Fruit fly (Drosophila melanogaster) S2 (cell line): Measurements from ENCODE around the gene CG31191.

Experiments
- CG8478 ChIP-seq: fragments of >200 bp; optimal IDR thresholded peaks from 2 replicates; lab custom pipeline; 2018
- CTCF ChIP-seq, 2 experiments: fragments of >200 bp; optimal IDR thresholded peaks; 2 replicates each; lab custom pipeline; 2018

- TF ChIP-seq CTCF (optimal IDR thresholded peaks at IDR 0.05; lab: Kevin White, UChicago): no peak
- TF ChIP-seq CG8478 (lab: Kevin White, UChicago): no peak
Observed at dm6 chr3R:20951353-20951955, 6.1 kb upstream of the CG31191 start.
